Worm (Caenorhabditis elegans) whole organism, late embryonic: ENCODE data around the gene srh-135.

ENCODE experiments used
- C38D4.7 ChIP-seq: fragments of 200-800 bp; sonication (Bioruptor generic); optimal IDR thresholded peaks from 2 replicates; lab custom pipeline; 2018; ENCODE audit warnings: mild to moderate bottlenecking, missing genetic modification characterization, moderate library complexity, missing compliant biosample characterization
- K02D7.2 ChIP-seq: sonication (generic microtip); optimal IDR thresholded peaks from 2 replicates; lab custom pipeline; 2017; ENCODE audit warnings: mild to moderate bottlenecking, missing genetic modification characterization, missing compliant biosample characterization
- ama-1 ChIP-seq: fragments of 150-350 bp; optimal IDR thresholded peaks from 2 replicates; lab custom pipeline; 2014
- ceh-14 ChIP-seq: sonication (generic microtip); optimal IDR thresholded peaks from 2 replicates; lab custom pipeline; 2016; ENCODE audit warnings: missing genotype, missing genetic modification characterization, missing compliant biosample characterization
- ceh-2 ChIP-seq: sonication (generic microtip); optimal IDR thresholded peaks from 2 replicates; lab custom pipeline; 2016; ENCODE audit warnings: missing genotype, missing genetic modification characterization, missing compliant biosample characterization
- ceh-48 ChIP-seq: sonication (generic microtip); optimal IDR thresholded peaks from 2 replicates; lab custom pipeline; 2016; ENCODE audit warnings: missing genetic modification characterization, inconsistent platforms, missing compliant biosample characterization
- fkh-10 ChIP-seq: fragments of 150-350 bp; optimal IDR thresholded peaks from 2 replicates; lab custom pipeline; 2014; ENCODE audit warnings: missing biosample characterization, missing genetic modification reagents, missing genetic modification characterization
- lin-11 ChIP-seq: fragments of 200-800 bp; sonication (Bioruptor generic); optimal IDR thresholded peaks from 2 replicates; lab custom pipeline; 2018; ENCODE audit warnings: mild to moderate bottlenecking, missing genetic modification characterization, missing compliant biosample characterization
- mec-3 ChIP-seq: sonication (generic microtip); optimal IDR thresholded peaks from 2 replicates; lab custom pipeline; 2016; ENCODE audit warnings: borderline replicate concordance, missing genetic modification characterization, missing compliant biosample characterization
- pha-4 ChIP-seq: fragments of 150-350 bp; optimal IDR thresholded peaks from 2 replicates; lab custom pipeline; 2018; ENCODE audit warnings: missing biosample characterization, missing genetic modification reagents, missing genetic modification characterization
- unc-86 ChIP-seq: sonication (generic microtip); optimal IDR thresholded peaks from 2 replicates; lab custom pipeline; 2016; ENCODE audit warnings: missing genetic modification characterization, missing compliant biosample characterization

ce11 chrII:10218171-10218570 lies 8.8 kb downstream of the srh-135 start, which contains the start of gene ref-1:
- TF ChIP-seq K02D7.2 (no peak), mec-3 (no peak), pha-4 (tag; lab: Kevin White, UChicago) (no peak), fkh-10 (no peak), unc-86 (tag; lab: Kevin White, UChicago) (no peak), ceh-14 (tag; lab: Kevin White, UChicago) (no peak), ceh-48 (no peak), C38D4.7 (GFP tag; lab: Kevin White, UChicago) (no peak), ama-1 (lab: Kevin White, UChicago) (no peak), lin-11 (no peak), ceh-2 (tag; lab: Kevin White, UChicago) (no peak)
